Fruit fly (Drosophila melanogaster) whole organism, embryonic: Measurements from ENCODE around the gene TRAM.
A peak's percentile ranks its signal among the peaks of the same experiment; 100 is the strongest.

ENCODE experiments used
- BEAF-32 ChIP-seq: fragments of 200-800 bp; sonication (Bioruptor generic); optimal IDR thresholded peaks from 3 replicates; lab custom pipeline; 2017; ENCODE audit warnings: missing biosample characterization, missing genetic modification characterization, mild to moderate bottlenecking, moderate library complexity, missing genetic modification reagents
- C15 ChIP-seq: fragments of 200-800 bp; sonication (Bioruptor generic); IDR thresholded peaks from 3 replicates; pipeline ENCODE4 v1.3.6; 2022; ENCODE audit warnings: missing biosample characterization, missing genetic modification characterization
- CG10209 ChIP-seq: fragments of 200-800 bp; sonication (Bioruptor generic); optimal IDR thresholded peaks from 3 replicates; lab custom pipeline; 2017; ENCODE audit warnings: missing biosample characterization, mild to moderate bottlenecking, missing genetic modification characterization, missing genetic modification reagents
- CG1024 ChIP-seq: fragments of 200-800 bp; sonication (Bioruptor generic); IDR thresholded peaks from 2 replicates; pipeline ENCODE4 v1.3.6; 2022; ENCODE audit warnings: missing biosample characterization, missing genetic modification characterization
- CG10267 ChIP-seq: fragments of 200-800 bp; sonication (Bioruptor generic); optimal IDR thresholded peaks from 2 replicates; lab custom pipeline; 2018; ENCODE audit warnings: missing biosample characterization, mild to moderate bottlenecking, missing genetic modification characterization, moderate library complexity
- CG10543 ChIP-seq: fragments of 200-800 bp; sonication (Bioruptor generic); optimal IDR thresholded peaks from 3 replicates; lab custom pipeline; 2017; ENCODE audit warnings: missing biosample characterization, mild to moderate bottlenecking, missing genetic modification characterization, moderate library complexity
- CG11398 ChIP-seq: fragments of 200-800 bp; sonication (Bioruptor generic); optimal IDR thresholded peaks from 2 replicates; lab custom pipeline; 2016; ENCODE audit warnings: missing biosample characterization, missing genetic modification characterization
- CG11723 ChIP-seq: fragments of 200-800 bp; sonication (Bioruptor generic); optimal IDR thresholded peaks from 2 replicates; lab custom pipeline; 2017; ENCODE audit warnings: missing biosample characterization, mild to moderate bottlenecking, missing genetic modification characterization
- CG12104 ChIP-seq: fragments of 200-800 bp; sonication (Bioruptor generic); optimal IDR thresholded peaks from 3 replicates; lab custom pipeline; 2016; ENCODE audit warnings: missing biosample characterization, missing genetic modification characterization
- CG12391 ChIP-seq: fragments of 200-800 bp; sonication (Bioruptor generic); optimal IDR thresholded peaks from 3 replicates; lab custom pipeline; 2018; ENCODE audit warnings: missing biosample characterization, mild to moderate bottlenecking, missing genetic modification characterization, moderate library complexity
- CG12769 ChIP-seq: fragments of 200-800 bp; sonication (Bioruptor generic); optimal IDR thresholded peaks from 2 replicates; lab custom pipeline; 2019; ENCODE audit warnings: missing biosample characterization, mild to moderate bottlenecking, missing genetic modification characterization, moderate library complexity
- CG13296 ChIP-seq: fragments of 200-800 bp; sonication (Bioruptor generic); optimal IDR thresholded peaks from 3 replicates; lab custom pipeline; 2018; ENCODE audit warnings: missing biosample characterization, mild to moderate bottlenecking, missing genetic modification characterization
- CG14710 ChIP-seq: fragments of 200-800 bp; sonication (Bioruptor generic); optimal IDR thresholded peaks from 3 replicates; lab custom pipeline; 2019; ENCODE audit warnings: missing biosample characterization, mild to moderate bottlenecking, missing genetic modification characterization, moderate library complexity
- CG17612 ChIP-seq: fragments of 200-800 bp; sonication (Bioruptor generic); IDR thresholded peaks from 2 replicates; pipeline ENCODE4 v1.3.6; 2022; ENCODE audit warnings: missing biosample characterization, missing genetic modification characterization
- CG2116 ChIP-seq: fragments of 200-800 bp; sonication (Bioruptor generic); optimal IDR thresholded peaks from 3 replicates; lab custom pipeline; 2018; ENCODE audit warnings: missing biosample characterization, mild to moderate bottlenecking, missing genetic modification characterization
- CG30403 ChIP-seq: fragments of 200-800 bp; sonication (Bioruptor generic); optimal IDR thresholded peaks from 3 replicates; lab custom pipeline; 2016; ENCODE audit warnings: missing biosample characterization, missing genetic modification characterization
- CG32532 ChIP-seq: fragments of 200-800 bp; sonication (Bioruptor generic); IDR thresholded peaks from 2 replicates; pipeline ENCODE4 v1.3.6; 2022; ENCODE audit warnings: missing biosample characterization, missing genetic modification characterization
- CG4424 ChIP-seq: fragments of 200-800 bp; sonication (Bioruptor generic); optimal IDR thresholded peaks from 3 replicates; lab custom pipeline; 2016; ENCODE audit warnings: missing biosample characterization, missing genetic modification characterization
- CG6175 ChIP-seq: fragments of 200-800 bp; sonication (Bioruptor generic); IDR thresholded peaks from 3 replicates; pipeline ENCODE4 v1.3.6; 2022; ENCODE audit warnings: missing biosample characterization, missing genetic modification characterization
- CG6683 ChIP-seq: fragments of 200-800 bp; sonication (Bioruptor generic); optimal IDR thresholded peaks from 2 replicates; lab custom pipeline; 2017; ENCODE audit warnings: missing biosample characterization, mild to moderate bottlenecking, missing genetic modification characterization, missing genetic modification reagents
- CG7928 ChIP-seq: fragments of 200-800 bp; sonication (Bioruptor generic); optimal IDR thresholded peaks from 2 replicates; lab custom pipeline; 2017; ENCODE audit warnings: missing biosample characterization, mild to moderate bottlenecking, missing genetic modification characterization
- CG9727 ChIP-seq: fragments of 200-800 bp; sonication (Bioruptor generic); optimal IDR thresholded peaks from 3 replicates; lab custom pipeline; 2017; ENCODE audit warnings: missing biosample characterization, mild to moderate bottlenecking, missing genetic modification characterization
- CG9932 ChIP-seq: fragments of 200-800 bp; sonication (Bioruptor generic); IDR thresholded peaks from 2 replicates; pipeline ENCODE4 v1.3.6; 2022; ENCODE audit warnings: missing biosample characterization, missing genetic modification characterization
- CTCF ChIP-seq: fragments of 200-800 bp; sonication (Bioruptor generic); optimal IDR thresholded peaks from 2 replicates; lab custom pipeline; 2017; ENCODE audit warnings: missing biosample characterization, mild to moderate bottlenecking, missing genetic modification characterization, moderate library complexity
- Drgx ChIP-seq: fragments of 200-800 bp; sonication (Bioruptor generic); IDR thresholded peaks from 2 replicates; pipeline ENCODE4 v1.3.6; 2022; ENCODE audit warnings: missing biosample characterization, missing genetic modification characterization
- Hmr ChIP-seq: fragments of 200-800 bp; sonication (Bioruptor generic); optimal IDR thresholded peaks from 3 replicates; lab custom pipeline; 2017; ENCODE audit warnings: mild to moderate bottlenecking, missing biosample characterization, missing genetic modification reagents, missing genetic modification characterization
- MESR4 ChIP-seq: fragments of 200-800 bp; sonication (Bioruptor generic); optimal IDR thresholded peaks from 2 replicates; lab custom pipeline; 2018; ENCODE audit warnings: missing biosample characterization, mild to moderate bottlenecking, missing genetic modification characterization, moderate library complexity
- Nf-YB ChIP-seq: fragments of 200-800 bp; sonication (Bioruptor generic); optimal IDR thresholded peaks from 3 replicates; lab custom pipeline; 2019; ENCODE audit warnings: missing biosample characterization, mild to moderate bottlenecking, missing genetic modification characterization, moderate library complexity
- NfI ChIP-seq: fragments of 200-800 bp; sonication (Bioruptor generic); optimal IDR thresholded peaks from 3 replicates; lab custom pipeline; 2018; ENCODE audit warnings: missing biosample characterization, mild to moderate bottlenecking, missing genetic modification characterization, moderate library complexity
- Oaz ChIP-seq: fragments of 200-800 bp; sonication (Bioruptor generic); IDR thresholded peaks from 2 replicates; pipeline ENCODE4 v1.3.6; 2022; ENCODE audit warnings: missing biosample characterization, missing genetic modification characterization
- Xbp1 ChIP-seq: fragments of 200-800 bp; sonication (Bioruptor generic); optimal IDR thresholded peaks from 3 replicates; lab custom pipeline; 2016; ENCODE audit warnings: missing biosample characterization, mild to moderate bottlenecking, missing genetic modification characterization
- amos ChIP-seq: fragments of 200-800 bp; sonication (Bioruptor generic); IDR thresholded peaks from 2 replicates; pipeline ENCODE4 v1.3.6; 2022; ENCODE audit warnings: missing biosample characterization, missing genetic modification characterization; ENCODE audit not compliant: partially characterized antibody
- bab2 ChIP-seq: fragments of 200-800 bp; sonication (Bioruptor generic); optimal IDR thresholded peaks from 2 replicates; lab custom pipeline; 2016; ENCODE audit warnings: missing biosample characterization, missing genetic modification characterization
- cas ChIP-seq: fragments of 200-800 bp; sonication (Bioruptor generic); IDR thresholded peaks from 2 replicates; pipeline ENCODE4 v1.3.6; 2022; ENCODE audit warnings: missing biosample characterization, missing genetic modification characterization
- fd3F ChIP-seq: fragments of 200-800 bp; sonication (Bioruptor generic); optimal IDR thresholded peaks from 2 replicates; lab custom pipeline; 2018; ENCODE audit warnings: missing biosample characterization, mild to moderate bottlenecking, missing genetic modification characterization, moderate library complexity
- fd96Cb ChIP-seq: fragments of 200-800 bp; sonication (Bioruptor generic); optimal IDR thresholded peaks from 2 replicates; lab custom pipeline; 2018; ENCODE audit warnings: missing biosample characterization, mild to moderate bottlenecking, missing genetic modification characterization, moderate library complexity
- gcm2 ChIP-seq: fragments of 200-800 bp; sonication (Bioruptor generic); optimal IDR thresholded peaks from 2 replicates; lab custom pipeline; 2016; ENCODE audit warnings: missing biosample characterization, missing genetic modification characterization
- gt ChIP-seq: fragments of 200-800 bp; sonication (Bioruptor generic); IDR thresholded peaks from 2 replicates; pipeline ENCODE4 v1.3.6; 2022; ENCODE audit warnings: missing biosample characterization, missing genetic modification characterization
- insv ChIP-seq, 2 experiments: fragments of 200-800 bp; sonication (Bioruptor generic); optimal IDR thresholded peaks; 3 replicates each; lab custom pipeline; 2016 to 2018; ENCODE audit warnings: missing biosample characterization in 2 of 2, missing genetic modification characterization in 2 of 2
- jigr1 ChIP-seq: fragments of 200-800 bp; sonication (Bioruptor generic); IDR thresholded peaks from 3 replicates; pipeline ENCODE4 v1.3.6; 2022; ENCODE audit warnings: missing biosample characterization, missing genetic modification characterization
- luna ChIP-seq: fragments of 200-800 bp; sonication (Bioruptor generic); optimal IDR thresholded peaks from 2 replicates; lab custom pipeline; 2016; ENCODE audit warnings: missing biosample characterization, missing genetic modification characterization
- mirr ChIP-seq: fragments of 200-800 bp; sonication (Bioruptor generic); optimal IDR thresholded peaks from 3 replicates; lab custom pipeline; 2018; ENCODE audit warnings: missing biosample characterization, mild to moderate bottlenecking, missing genetic modification characterization
- mld ChIP-seq: fragments of 200-800 bp; sonication (Bioruptor generic); IDR thresholded peaks from 3 replicates; pipeline ENCODE4 v1.3.6; 2022; ENCODE audit warnings: missing biosample characterization, missing genetic modification characterization; ENCODE audit not compliant: partially characterized antibody
- odd ChIP-seq: fragments of 200-800 bp; sonication (Bioruptor generic); optimal IDR thresholded peaks from 2 replicates; lab custom pipeline; 2017; ENCODE audit warnings: missing biosample characterization, mild to moderate bottlenecking, missing genetic modification characterization
- salm ChIP-seq: fragments of 200-800 bp; sonication (Bioruptor generic); optimal IDR thresholded peaks from 2 replicates; lab custom pipeline; 2018; ENCODE audit warnings: missing biosample characterization, mild to moderate bottlenecking, missing genetic modification characterization
- slou ChIP-seq: fragments of 200-800 bp; sonication (Bioruptor generic); optimal IDR thresholded peaks from 3 replicates; lab custom pipeline; 2016; ENCODE audit warnings: missing biosample characterization, missing genetic modification characterization
- sr ChIP-seq: fragments of 200-800 bp; sonication (Bioruptor generic); IDR thresholded peaks from 3 replicates; pipeline ENCODE4 v1.3.6; 2022; ENCODE audit warnings: missing biosample characterization, missing genetic modification characterization
- tna ChIP-seq: fragments of 200-800 bp; sonication (Bioruptor generic); IDR thresholded peaks from 2 replicates; pipeline ENCODE4 v1.3.6; 2022; ENCODE audit warnings: missing biosample characterization, missing genetic modification characterization; ENCODE audit not compliant: partially characterized antibody
- twi ChIP-seq: fragments of 200-800 bp; optimal IDR thresholded peaks from 2 replicates; lab custom pipeline; 2019; ENCODE audit warnings: missing biosample characterization, mild to moderate bottlenecking, missing genetic modification characterization, moderate library complexity

Gene TRAM

dm6 chrX:947450-948284 is 12.6 kb downstream of the TRAM start, which contains the start of gene CG3699 (continued):
- no peak for TF ChIP-seq slou (GFP tag; lab: Kevin White, UChicago)
- no peak for TF ChIP-seq CG12104 (GFP tag; lab: Kevin White, UChicago)
- TF ChIP-seq CG6683 (GFP tag; lab: Kevin White, UChicago), result no peak
- TF ChIP-seq odd (GFP tag; lab: Kevin White, UChicago), result no peak
- no peak for TF ChIP-seq CG7928 (GFP tag; lab: Kevin White, UChicago)
- TF ChIP-seq twi (tag; lab: Kevin White, UChicago), result no peak
- no peak for TF ChIP-seq luna (GFP tag; lab: Kevin White, UChicago)
- TF ChIP-seq mld (GFP tag; lab: Robert Waterston, UW), result no peak
- no peak for TF ChIP-seq CG11723
- no peak for TF ChIP-seq CG1024 (GFP tag; lab: Robert Waterston, UW)
- peak; percentile 56 for TF ChIP-seq Hmr (GFP tag; lab: Kevin White, UChicago)
- TF ChIP-seq CG10209, result peak; percentile 52
- TF ChIP-seq CG6175 (GFP tag; lab: Robert Waterston, UW), result 0 out of 3 replicates have a peak, but pooled peaks have one; percentile 10
- peak; percentile 39 for TF ChIP-seq Xbp1 (GFP tag; lab: Kevin White, UChicago)
- no peak for TF ChIP-seq MESR4 (GFP tag; lab: Kevin White, UChicago)
- no peak for TF ChIP-seq CG12769 (tag; lab: Kevin White, UChicago)
- TF ChIP-seq CG9932, result no peak
- no peak for TF ChIP-seq CG2116 (GFP tag; lab: Kevin White, UChicago)
- TF ChIP-seq CG17612 (GFP tag; lab: Robert Waterston, UW), result no peak
- no peak for TF ChIP-seq gt (GFP tag; lab: Robert Waterston, UW)
- no peak for TF ChIP-seq cas (GFP tag; lab: Robert Waterston, UW)
- TF ChIP-seq bab2 (GFP tag; lab: Kevin White, UChicago), result no peak
- no peak for TF ChIP-seq CG14710 (tag; lab: Kevin White, UChicago)
- TF ChIP-seq fd96Cb (tag; lab: Kevin White, UChicago), result peak; percentile 15
- no peak for TF ChIP-seq amos (GFP tag; lab: Robert Waterston, UW)
- peak; percentile 37 for TF ChIP-seq CG9727
- TF ChIP-seq tna (GFP tag; lab: Robert Waterston, UW), result no peak
- no peak for TF ChIP-seq gcm2 (GFP tag; lab: Kevin White, UChicago)
- no peak for TF ChIP-seq CTCF (GFP tag; lab: Kevin White, UChicago)
- TF ChIP-seq NfI (GFP tag; lab: Kevin White, UChicago), result peak; percentile 31
- TF ChIP-seq CG30403 (GFP tag; lab: Kevin White, UChicago), result peak; percentile 58
- TF ChIP-seq CG10267, result no peak
- peak; percentile 11 for TF ChIP-seq Nf-YB (GFP tag; lab: Kevin White, UChicago)
- no peak for TF ChIP-seq sr (GFP tag; lab: Robert Waterston, UW)
- TF ChIP-seq salm (tag; lab: Kevin White, UChicago), result no peak
- no peak for TF ChIP-seq mirr
- no peak for TF ChIP-seq Drgx (GFP tag; lab: Robert Waterston, UW)
- no peak for TF ChIP-seq BEAF-32 (GFP tag; lab: Kevin White, UChicago)
- TF ChIP-seq CG4424 (GFP tag; lab: Kevin White, UChicago), result peak; percentile 38
- TF ChIP-seq CG12391, result peak; percentile 27
- peak; percentile 42; the same call in 1 of the 2 replicates for TF ChIP-seq CG32532 (GFP tag; lab: Robert Waterston, UW)
- no peak for TF ChIP-seq C15 (GFP tag; lab: Robert Waterston, UW)
- TF ChIP-seq insv (GFP tag; optimal IDR thresholded peaks at IDR 0.05; lab: Kevin White, UChicago), result no peak
- peak; percentile 62 for TF ChIP-seq CG13296 (GFP tag; lab: Kevin White, UChicago)
- TF ChIP-seq jigr1, result no peak
- peak; percentile 44 for TF ChIP-seq CG10543
- no peak for TF ChIP-seq Oaz (GFP tag; lab: Robert Waterston, UW)
- no peak for TF ChIP-seq CG11398 (GFP tag; lab: Kevin White, UChicago)
- TF ChIP-seq fd3F (GFP tag; lab: Kevin White, UChicago), result no peak
